Fruit fly (Drosophila melanogaster): ENCODE measurements around the gene CCT7.

CCT7 gene

dm6 chr3R:8846154-8846648, 44.8 kb downstream of the CCT7 start (continued):
- TF ChIP-seq CG6808 (GFP tag; optimal IDR thresholded peaks at IDR 0.05) (peak; percentile 43), salr (GFP tag; optimal IDR thresholded peaks at IDR 0.05) (no peak), CG34406 (GFP tag; optimal IDR thresholded peaks at IDR 0.05) (peak; percentile 14), Lpt (GFP tag; optimal IDR thresholded peaks at IDR 0.05) (peak; percentile 0), vri (GFP tag; optimal IDR thresholded peaks at IDR 0.05) (peak; percentile 33), Met (GFP tag; optimal IDR thresholded peaks at IDR 0.05) (no peak), CG6792 (GFP tag; optimal IDR thresholded peaks at IDR 0.05) (peak; percentile 37), CG6854 (GFP tag; optimal IDR thresholded peaks at IDR 0.05) (peak; percentile 74), svp (GFP tag) (no peak), fkh (GFP tag; optimal IDR thresholded peaks at IDR 0.05) (peak; percentile 98), CG15336 (GFP tag; IDR thresholded peaks at IDR 0.05) (peak; percentile 62)

- TF ChIP-seq CG6163 (GFP tag; IDR thresholded peaks at IDR 0.05): peak; percentile 70
- TF ChIP-seq achi (GFP tag; optimal IDR thresholded peaks at IDR 0.05): peak; percentile 60
- TF ChIP-seq CG9139 (GFP tag; optimal IDR thresholded peaks at IDR 0.05): no peak
- peak; percentile 40 for TF ChIP-seq topi (GFP tag; optimal IDR thresholded peaks at IDR 0.05)
- peak; percentile 10 for TF ChIP-seq net (GFP tag; optimal IDR thresholded peaks at IDR 0.05)
- TF ChIP-seq salr (GFP tag; optimal IDR thresholded peaks at IDR 0.05): peak; percentile 13 to 21
- peak; percentile 32 for TF ChIP-seq Smox (GFP tag; optimal IDR thresholded peaks at IDR 0.05)
- TF ChIP-seq dsx (GFP tag; optimal IDR thresholded peaks at IDR 0.05; ENCODE audit: poor library complexity, severe bottlenecking): peak; percentile 12
- TF ChIP-seq CG3919 (GFP tag; optimal IDR thresholded peaks at IDR 0.05): peak; percentile 64
- TF ChIP-seq fd85E (GFP tag; optimal IDR thresholded peaks at IDR 0.05): no peak
- TF ChIP-seq CG31627 (GFP tag; optimal IDR thresholded peaks at IDR 0.05): peak; percentile 53
- TF ChIP-seq CG10631 (GFP tag; optimal IDR thresholded peaks at IDR 0.05): peak; percentile 72
- TF ChIP-seq CG4318 (GFP tag; optimal IDR thresholded peaks at IDR 0.05): no peak
- peak; percentile 43 for TF ChIP-seq CG3032 (tag; optimal IDR thresholded peaks at IDR 0.05)
- TF ChIP-seq CG6792 (GFP tag; optimal IDR thresholded peaks at IDR 0.05): peak; percentile 61
- TF ChIP-seq Eip75B (GFP tag; optimal IDR thresholded peaks at IDR 0.05): peak; percentile 70
- TF ChIP-seq Blimp-1 (GFP tag; optimal IDR thresholded peaks at IDR 0.05): no peak
- TF ChIP-seq lz (GFP tag; optimal IDR thresholded peaks at IDR 0.05): peak; percentile 45
- TF ChIP-seq Met (GFP tag; optimal IDR thresholded peaks at IDR 0.05): peak; percentile 54
- TF ChIP-seq Sox15 (GFP tag; optimal IDR thresholded peaks at IDR 0.05): peak; percentile 34
- TF ChIP-seq CG11294 (GFP tag; IDR thresholded peaks at IDR 0.05): no peak
- TF ChIP-seq acj6 (GFP tag; optimal IDR thresholded peaks at IDR 0.05): peak; percentile 74
- TF ChIP-seq Ets21C (GFP tag; optimal IDR thresholded peaks at IDR 0.05): peak; percentile 29
- TF ChIP-seq CG6276 (GFP tag; optimal IDR thresholded peaks at IDR 0.05): peak; percentile 17
- TF ChIP-seq CG8632 (GFP tag; optimal IDR thresholded peaks at IDR 0.05): peak; percentile 50
- TF ChIP-seq Hr4 (GFP tag; optimal IDR thresholded peaks at IDR 0.05): peak; percentile 51
- TF ChIP-seq Sox14 (GFP tag; optimal IDR thresholded peaks at IDR 0.05): peak; percentile 42
- no peak for TF ChIP-seq CG7368 (GFP tag; optimal IDR thresholded peaks at IDR 0.05)
- no peak for TF ChIP-seq Hr38 (GFP tag; optimal IDR thresholded peaks at IDR 0.05)
- peak; percentile 35 for TF ChIP-seq CG8319 (GFP tag; optimal IDR thresholded peaks at IDR 0.05)
- no peak for TF ChIP-seq CG16779 (tag; optimal IDR thresholded peaks at IDR 0.05)
- TF ChIP-seq CG6808 (GFP tag; optimal IDR thresholded peaks at IDR 0.05): peak; percentile 34
- peak; percentile 44 for TF ChIP-seq fd59A (GFP tag; optimal IDR thresholded peaks at IDR 0.05)
- peak; percentile 11 for TF ChIP-seq dac (GFP tag; optimal IDR thresholded peaks at IDR 0.05)
- peak; percentile 79 for TF ChIP-seq svp (GFP tag)
- TF ChIP-seq CG6854 (GFP tag; optimal IDR thresholded peaks at IDR 0.05): no peak
- peak; percentile 43 for TF ChIP-seq Ets96B (tag; optimal IDR thresholded peaks at IDR 0.05)
- no peak for TF ChIP-seq fkh (GFP tag; optimal IDR thresholded peaks at IDR 0.05)
- TF ChIP-seq OdsH (GFP tag; optimal IDR thresholded peaks at IDR 0.05): peak; percentile 64
- peak; percentile 15 for TF ChIP-seq spab (GFP tag; optimal IDR thresholded peaks at IDR 0.05)
- TF ChIP-seq CG32006 (GFP tag; optimal IDR thresholded peaks at IDR 0.05): peak; percentile 59
- peak; percentile 55 for TF ChIP-seq esn (GFP tag; optimal IDR thresholded peaks at IDR 0.05)
- peak; percentile 59; the same call in 2 of the 3 replicates for TF ChIP-seq CG8119 (GFP tag; IDR thresholded peaks at IDR 0.05)
- TF ChIP-seq ss (GFP tag; optimal IDR thresholded peaks at IDR 0.05): peak in 1 of 2 experiments; percentile 55
- TF ChIP-seq Lpt (GFP tag; optimal IDR thresholded peaks at IDR 0.05): no peak
Observed at dm6 chr3R:8847096-8847639, 45.8 kb downstream of the CCT7 start.
